Fruit fly (Drosophila melanogaster) whole organism, embryonic: ENCODE data around the gene TfIIA-S.

Experiments
- Asciz ChIP-seq: fragments of 200-800 bp; sonication (Bioruptor generic); optimal IDR thresholded peaks from 2 replicates; lab custom pipeline; 2017; ENCODE audit warnings: missing biosample characterization, mild to moderate bottlenecking, missing genetic modification characterization, missing genetic modification reagents
- B-H2 ChIP-seq: fragments of 200-800 bp; sonication (Bioruptor generic); optimal IDR thresholded peaks from 2 replicates; lab custom pipeline; 2018; ENCODE audit warnings: missing biosample characterization, mild to moderate bottlenecking, missing genetic modification characterization
- CG10267 ChIP-seq: fragments of 200-800 bp; sonication (Bioruptor generic); optimal IDR thresholded peaks from 2 replicates; lab custom pipeline; 2018; ENCODE audit warnings: missing biosample characterization, mild to moderate bottlenecking, missing genetic modification characterization, moderate library complexity
- CG10543 ChIP-seq: fragments of 200-800 bp; sonication (Bioruptor generic); optimal IDR thresholded peaks from 3 replicates; lab custom pipeline; 2017; ENCODE audit warnings: missing biosample characterization, mild to moderate bottlenecking, missing genetic modification characterization, moderate library complexity
- CG11398 ChIP-seq: fragments of 200-800 bp; sonication (Bioruptor generic); optimal IDR thresholded peaks from 2 replicates; lab custom pipeline; 2016; ENCODE audit warnings: missing biosample characterization, missing genetic modification characterization
- CG12104 ChIP-seq: fragments of 200-800 bp; sonication (Bioruptor generic); optimal IDR thresholded peaks from 3 replicates; lab custom pipeline; 2016; ENCODE audit warnings: missing biosample characterization, missing genetic modification characterization
- CG12659 ChIP-seq: fragments of 200-800 bp; sonication (Bioruptor generic); optimal IDR thresholded peaks from 3 replicates; lab custom pipeline; 2017; ENCODE audit warnings: mild to moderate bottlenecking, missing biosample characterization, missing genetic modification reagents, missing genetic modification characterization
- CG13424 ChIP-seq: fragments of 200-800 bp; sonication (Bioruptor generic); optimal IDR thresholded peaks from 2 replicates; lab custom pipeline; 2019; ENCODE audit warnings: missing biosample characterization, mild to moderate bottlenecking, missing genetic modification characterization, moderate library complexity
- CG15269 ChIP-seq: fragments of 200-800 bp; sonication (Bioruptor generic); optimal IDR thresholded peaks from 2 replicates; lab custom pipeline; 2018; ENCODE audit warnings: missing biosample characterization, mild to moderate bottlenecking, missing genetic modification characterization, moderate library complexity
- CG15514 ChIP-seq: fragments of 200-800 bp; sonication (Bioruptor generic); optimal IDR thresholded peaks from 3 replicates; lab custom pipeline; 2017; ENCODE audit warnings: missing biosample characterization, missing genetic modification characterization, mild to moderate bottlenecking, moderate library complexity, missing genetic modification reagents
- CG18619 ChIP-seq: fragments of 200-800 bp; sonication (Bioruptor generic); optimal IDR thresholded peaks from 3 replicates; lab custom pipeline; 2017; ENCODE audit warnings: missing biosample characterization, mild to moderate bottlenecking, missing genetic modification characterization
- CG2875 ChIP-seq: fragments of 200-800 bp; sonication (Bioruptor generic); optimal IDR thresholded peaks from 2 replicates; lab custom pipeline; 2017; ENCODE audit warnings: missing biosample characterization, mild to moderate bottlenecking, missing genetic modification characterization, missing genetic modification reagents
- CG34376 ChIP-seq: fragments of 200-800 bp; sonication (Bioruptor generic); optimal IDR thresholded peaks from 2 replicates; lab custom pipeline; 2018; ENCODE audit warnings: missing biosample characterization, mild to moderate bottlenecking, missing genetic modification characterization
- CG3847 ChIP-seq: fragments of 200-800 bp; sonication (Bioruptor generic); IDR thresholded peaks from 2 replicates; pipeline ENCODE4 v1.3.6; 2022; ENCODE audit warnings: missing biosample characterization, missing genetic modification characterization
- CG4360 ChIP-seq: fragments of 200-800 bp; sonication (Bioruptor generic); IDR thresholded peaks from 2 replicates; pipeline ENCODE4 v1.3.6; 2022; ENCODE audit warnings: missing biosample characterization, missing genetic modification characterization
- CG4617 ChIP-seq: fragments of 200-800 bp; sonication (Bioruptor generic); optimal IDR thresholded peaks from 3 replicates; lab custom pipeline; 2016; ENCODE audit warnings: missing biosample characterization, missing genetic modification characterization, borderline replicate concordance
- CG4730 ChIP-seq: fragments of 200-800 bp; sonication (Bioruptor generic); IDR thresholded peaks from 2 replicates; pipeline ENCODE4 v1.3.6; 2022; ENCODE audit warnings: missing biosample characterization, missing genetic modification characterization
- CG4854 ChIP-seq: fragments of 200-800 bp; sonication (Bioruptor generic); optimal IDR thresholded peaks from 2 replicates; lab custom pipeline; 2016; ENCODE audit warnings: missing biosample characterization, missing genetic modification characterization, inconsistent platforms
- CG7928 ChIP-seq: fragments of 200-800 bp; sonication (Bioruptor generic); optimal IDR thresholded peaks from 2 replicates; lab custom pipeline; 2017; ENCODE audit warnings: missing biosample characterization, mild to moderate bottlenecking, missing genetic modification characterization
- CG9609 ChIP-seq: fragments of 200-800 bp; sonication (Bioruptor generic); optimal IDR thresholded peaks from 3 replicates; lab custom pipeline; 2016; ENCODE audit warnings: missing biosample characterization, missing genetic modification characterization
- CoRest ChIP-seq: fragments of 200-800 bp; sonication (Bioruptor generic); optimal IDR thresholded peaks from 3 replicates; lab custom pipeline; 2018; ENCODE audit warnings: missing biosample characterization, mild to moderate bottlenecking, missing genetic modification characterization, moderate library complexity
- D19A ChIP-seq: fragments of 200-800 bp; optimal IDR thresholded peaks from 3 replicates; lab custom pipeline; 2019; ENCODE audit warnings: missing biosample characterization, mild to moderate bottlenecking, missing genetic modification characterization, moderate library complexity
- Dp ChIP-seq: fragments of 200-800 bp; sonication (Bioruptor generic); optimal IDR thresholded peaks from 2 replicates; lab custom pipeline; 2018; ENCODE audit warnings: missing biosample characterization, mild to moderate bottlenecking, missing genetic modification characterization, moderate library complexity
- Ets65A ChIP-seq: fragments of 200-800 bp; sonication (Bioruptor generic); peaks from one replicate; lab custom pipeline; 2016; ENCODE audit warnings: missing biosample characterization, missing genetic modification characterization
- Gsc ChIP-seq: fragments of 200-800 bp; sonication (Bioruptor generic); IDR thresholded peaks from 2 replicates; pipeline ENCODE4 v1.3.6; 2022; ENCODE audit warnings: missing biosample characterization, missing genetic modification characterization
- H2.0 ChIP-seq: fragments of 200-800 bp; sonication (Bioruptor generic); IDR thresholded peaks from 2 replicates; pipeline ENCODE4 v1.3.6; 2022; ENCODE audit warnings: missing biosample characterization, missing genetic modification characterization
- HLH4C ChIP-seq: fragments of 200-800 bp; sonication (Bioruptor generic); IDR thresholded peaks from 3 replicates; pipeline ENCODE4 v1.3.6; 2022; ENCODE audit warnings: missing biosample characterization, missing genetic modification characterization; ENCODE audit not compliant: partially characterized antibody
- HLHmδ ChIP-seq: fragments of 200-800 bp; sonication (Bioruptor generic); optimal IDR thresholded peaks from 2 replicates; lab custom pipeline; 2018; ENCODE audit warnings: missing biosample characterization, mild to moderate bottlenecking, missing genetic modification characterization, moderate library complexity
- Med ChIP-seq: fragments of 200-800 bp; sonication (Bioruptor generic); peaks from one replicate; lab custom pipeline; 2016; ENCODE audit warnings: missing biosample characterization, missing genetic modification characterization, mild to moderate bottlenecking, inconsistent platforms, moderate library complexity
- Mes4 ChIP-seq: fragments of 200-800 bp; sonication (Bioruptor generic); optimal IDR thresholded peaks from 2 replicates; lab custom pipeline; 2016; ENCODE audit warnings: missing biosample characterization, missing genetic modification characterization
- Oaz ChIP-seq: fragments of 200-800 bp; sonication (Bioruptor generic); IDR thresholded peaks from 2 replicates; pipeline ENCODE4 v1.3.6; 2022; ENCODE audit warnings: missing biosample characterization, missing genetic modification characterization
- Opbp ChIP-seq: fragments of 200-800 bp; sonication (Bioruptor generic); IDR thresholded peaks from 3 replicates; pipeline ENCODE4 v1.3.6; 2022; ENCODE audit warnings: missing biosample characterization, missing genetic modification characterization; ENCODE audit not compliant: partially characterized antibody
- Vsx1 ChIP-seq: fragments of 200-800 bp; sonication (Bioruptor generic); optimal IDR thresholded peaks from 2 replicates; lab custom pipeline; 2017; ENCODE audit warnings: missing biosample characterization, mild to moderate bottlenecking, missing genetic modification characterization, missing genetic modification reagents
- ap ChIP-seq: fragments of 200-800 bp; sonication (Bioruptor generic); IDR thresholded peaks from 2 replicates; pipeline ENCODE4 v1.3.6; 2022; ENCODE audit warnings: missing biosample characterization, missing genetic modification characterization
- crc ChIP-seq: fragments of 200-800 bp; sonication (Bioruptor generic); optimal IDR thresholded peaks from 2 replicates; lab custom pipeline; 2016; ENCODE audit warnings: missing biosample characterization, missing genetic modification characterization
- dpn ChIP-seq, 2 experiments: fragments of 200-800 bp; sonication (Bioruptor generic); optimal IDR thresholded peaks; 3 replicates each; lab custom pipeline; 2016; ENCODE audit warnings: missing biosample characterization in 2 of 2, missing genetic modification characterization in 2 of 2
- esg ChIP-seq: fragments of 200-800 bp; sonication (Bioruptor generic); conservative IDR thresholded peaks from 2 replicates; pipeline ENCODE4 v1.3.6; 2022; ENCODE audit warnings: missing biosample characterization, missing genetic modification characterization
- hb ChIP-seq: fragments of 200-800 bp; sonication (Bioruptor generic); IDR thresholded peaks from 3 replicates; pipeline ENCODE4 v1.3.6; 2022; ENCODE audit warnings: missing biosample characterization, missing genetic modification characterization; ENCODE audit not compliant: partially characterized antibody
- ind ChIP-seq: fragments of 200-800 bp; sonication (Bioruptor generic); optimal IDR thresholded peaks from 3 replicates; lab custom pipeline; 2016; ENCODE audit warnings: missing biosample characterization, missing genetic modification characterization
- inv ChIP-seq: fragments of 200-800 bp; sonication (Bioruptor generic); IDR thresholded peaks from 2 replicates; pipeline ENCODE4 v1.3.6; 2022; ENCODE audit warnings: missing biosample characterization, missing genetic modification characterization; ENCODE audit not compliant: partially characterized antibody
- jigr1 ChIP-seq: fragments of 200-800 bp; sonication (Bioruptor generic); IDR thresholded peaks from 3 replicates; pipeline ENCODE4 v1.3.6; 2022; ENCODE audit warnings: missing biosample characterization, missing genetic modification characterization
- lilli ChIP-seq: fragments of 200-800 bp; sonication (Bioruptor generic); optimal IDR thresholded peaks from 3 replicates; lab custom pipeline; 2016; ENCODE audit warnings: missing biosample characterization, missing genetic modification characterization
- odd ChIP-seq: fragments of 200-800 bp; sonication (Bioruptor generic); optimal IDR thresholded peaks from 2 replicates; lab custom pipeline; 2017; ENCODE audit warnings: missing biosample characterization, mild to moderate bottlenecking, missing genetic modification characterization
- pum ChIP-seq: fragments of 200-800 bp; sonication (Bioruptor generic); optimal IDR thresholded peaks from 2 replicates; lab custom pipeline; 2016; ENCODE audit warnings: missing biosample characterization, missing genetic modification characterization
- sob ChIP-seq: fragments of 200-800 bp; sonication (Bioruptor generic); IDR thresholded peaks from 2 replicates; pipeline ENCODE4 v1.3.6; 2022; ENCODE audit warnings: missing biosample characterization, missing genetic modification characterization
- stwl ChIP-seq: fragments of 200-800 bp; sonication (Bioruptor generic); optimal IDR thresholded peaks from 3 replicates; lab custom pipeline; 2018; ENCODE audit warnings: missing biosample characterization, mild to moderate bottlenecking, missing genetic modification characterization, moderate library complexity
- vfl ChIP-seq: fragments of 200-800 bp; sonication (Bioruptor generic); optimal IDR thresholded peaks from 2 replicates; lab custom pipeline; 2016; ENCODE audit warnings: missing biosample characterization, missing genetic modification characterization
- vvl ChIP-seq: fragments of 200-800 bp; sonication (Bioruptor generic); IDR thresholded peaks from 2 replicates; pipeline ENCODE4 v1.3.6; 2022; ENCODE audit warnings: missing biosample characterization, missing genetic modification characterization
- zen ChIP-seq: fragments of 200-800 bp; sonication (Bioruptor generic); optimal IDR thresholded peaks from 3 replicates; lab custom pipeline; 2018; ENCODE audit warnings: missing biosample characterization, mild to moderate bottlenecking, missing genetic modification characterization, moderate library complexity

Gene TfIIA-S

DNA sequence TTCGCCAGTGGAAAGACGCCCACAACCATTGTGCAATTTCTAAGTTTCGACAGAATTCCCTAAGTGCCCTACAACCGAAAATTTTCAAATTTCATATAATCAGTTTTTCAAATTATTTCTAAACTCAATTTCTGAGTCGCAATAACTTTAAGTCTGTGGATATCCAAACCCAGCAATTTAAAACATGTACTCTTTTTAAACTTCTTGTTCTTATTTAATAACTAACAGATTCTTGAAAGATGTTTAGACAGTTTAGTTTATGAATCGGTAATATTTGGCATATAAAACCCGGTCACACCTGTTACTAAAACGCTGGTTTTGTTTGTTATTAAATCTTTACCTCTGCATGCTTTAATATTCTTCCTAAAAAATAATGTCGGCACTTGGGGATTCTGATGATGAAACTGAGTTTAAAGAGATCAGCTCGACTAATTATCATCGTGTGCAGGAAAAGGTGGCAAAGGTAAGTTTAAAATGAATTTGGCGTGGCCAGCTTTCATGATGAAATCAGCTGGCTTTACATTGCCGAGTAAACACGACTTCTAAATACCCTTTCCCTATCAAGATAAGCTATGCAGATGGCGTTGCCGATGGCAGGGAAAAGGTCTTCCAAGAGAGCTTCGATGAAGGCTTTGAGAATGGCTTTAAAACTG, 38.2 kb upstream of the TfIIA-S start, which contains the start of the genes CG43998, CG43999 and CG31142 (continued):
- TF ChIP-seq CG34376 (GFP tag; lab: Kevin White, UChicago): peak; percentile 6
- no peak for TF ChIP-seq Vsx1 (GFP tag; lab: Kevin White, UChicago)
- no peak for TF ChIP-seq odd (GFP tag; lab: Kevin White, UChicago)
- no peak for TF ChIP-seq lilli (GFP tag; lab: Kevin White, UChicago)
- TF ChIP-seq H2.0 (GFP tag; lab: Robert Waterston, UW): no peak
- TF ChIP-seq Opbp (GFP tag; lab: Robert Waterston, UW): no peak
- no peak for TF ChIP-seq CG9609 (GFP tag; lab: Kevin White, UChicago)
- peak; percentile 17; the same call in 1 of the 2 replicates for TF ChIP-seq sob (GFP tag; lab: Robert Waterston, UW)
- TF ChIP-seq Med (GFP tag; lab: Kevin White, UChicago): peak; percentile 72
- TF ChIP-seq CG12659: peak; percentile 22
- TF ChIP-seq Mes4 (GFP tag; lab: Kevin White, UChicago): no peak
- no peak for TF ChIP-seq Gsc (GFP tag; lab: Robert Waterston, UW)
- no peak for TF ChIP-seq pum (GFP tag; lab: Kevin White, UChicago)
- no peak for TF ChIP-seq B-H2 (GFP tag; lab: Kevin White, UChicago)
- no peak for TF ChIP-seq jigr1 (GFP tag; lab: Robert Waterston, UW)
- no peak for TF ChIP-seq CG7928 (GFP tag; lab: Kevin White, UChicago)
- no peak for TF ChIP-seq CG15269 (tag; lab: Kevin White, UChicago)
- TF ChIP-seq D19A (tag; lab: Kevin White, UChicago): peak; percentile 97
- TF ChIP-seq crc: no peak
- TF ChIP-seq ap: no peak
- TF ChIP-seq Dp (GFP tag; lab: Kevin White, UChicago): peak; percentile 53
- TF ChIP-seq dpn (GFP tag; optimal IDR thresholded peaks at IDR 0.05; lab: Kevin White, UChicago): peak in 1 of 2 experiments; percentile 5
- TF ChIP-seq CG3847 (GFP tag; lab: Robert Waterston, UW): no peak; the same call in 1 of the 2 replicates
- no peak for TF ChIP-seq zen (tag; lab: Kevin White, UChicago)
- TF ChIP-seq CG4360 (GFP tag; lab: Robert Waterston, UW): no peak
- no peak for TF ChIP-seq CG18619 (GFP tag; lab: Kevin White, UChicago)
- no peak for TF ChIP-seq Oaz (GFP tag; lab: Robert Waterston, UW)
- TF ChIP-seq CG13424 (tag; lab: Kevin White, UChicago): no peak
- TF ChIP-seq CG4617 (GFP tag; lab: Kevin White, UChicago): peak; percentile 33

dm6 chr3R:23927429-23927828, 36.6 kb upstream of the TfIIA-S start, which contains the start of gene CG13601:
Gene CG13601, minus strand, starts transcription at chr3R:23927634.
- peak; percentile 19 for TF ChIP-seq CG4854 (GFP tag; lab: Kevin White, UChicago)
- peak; percentile 72 for TF ChIP-seq Ets65A (GFP tag; lab: Kevin White, UChicago)
- TF ChIP-seq inv (GFP tag; lab: Robert Waterston, UW): peak; percentile 72
- TF ChIP-seq crc: no peak
- TF ChIP-seq vfl: peak; percentile 14
- peak; percentile 64 for TF ChIP-seq CG15514
- peak; percentile 30 for TF ChIP-seq stwl (tag; lab: Kevin White, UChicago)
- TF ChIP-seq hb (GFP tag; lab: Robert Waterston, UW): peak; percentile 79
- no peak for TF ChIP-seq Asciz
- no peak for TF ChIP-seq esg (GFP tag; lab: Robert Waterston, UW)
- TF ChIP-seq vvl (GFP tag; lab: Robert Waterston, UW): peak; percentile 37; the same call in 1 of the 2 replicates
- TF ChIP-seq HLH4C (GFP tag; lab: Robert Waterston, UW): peak; percentile 59; the same call in 2 of the 3 replicates
- no peak for TF ChIP-seq CG12104 (GFP tag; lab: Kevin White, UChicago)
- peak; percentile 33 for TF ChIP-seq CoRest
- TF ChIP-seq CG10267 (tag; lab: Kevin White, UChicago): peak; percentile 33
- TF ChIP-seq CG2875 (GFP tag; lab: Kevin White, UChicago): no peak
- peak; percentile 9 for TF ChIP-seq ind
- TF ChIP-seq zen (tag; lab: Kevin White, UChicago): no peak
- TF ChIP-seq HLHmδ (GFP tag; lab: Kevin White, UChicago): no peak
- no peak for TF ChIP-seq CG11398 (GFP tag; lab: Kevin White, UChicago)
- TF ChIP-seq CG4730: peak; percentile 27; the same call in 1 of the 2 replicates
- TF ChIP-seq CG10543 (GFP tag; lab: Kevin White, UChicago): peak; percentile 53
